Fruit fly (Drosophila melanogaster) whole organism, prepupa: Measurements from ENCODE around the gene CecB.

ENCODE experiments used
- Blimp-1 ChIP-seq: fragments of 200-800 bp; sonication (Bioruptor generic); optimal IDR thresholded peaks from 3 replicates; lab custom pipeline; 2017; ENCODE audit warnings: missing biosample characterization, missing genetic modification characterization, mild to moderate bottlenecking, moderate library complexity, missing genetic modification reagents
- CG10631 ChIP-seq: fragments of 200-800 bp; sonication (Bioruptor generic); optimal IDR thresholded peaks from 2 replicates; lab custom pipeline; 2016; ENCODE audit warnings: missing biosample characterization, missing genetic modification characterization
- CG11294 ChIP-seq: fragments of 200-800 bp; sonication (Bioruptor generic); IDR thresholded peaks from 2 replicates; pipeline ENCODE4 v1.3.6; 2022; ENCODE audit warnings: missing biosample characterization, missing genetic modification characterization
- CG11762 ChIP-seq: fragments of 200-800 bp; sonication (Bioruptor generic); optimal IDR thresholded peaks from 3 replicates; lab custom pipeline; 2016; ENCODE audit warnings: missing biosample characterization, missing genetic modification characterization; ENCODE audit not compliant: insufficient read depth
- CG11902 ChIP-seq: fragments of 200-800 bp; sonication (Bioruptor generic); optimal IDR thresholded peaks from 3 replicates; lab custom pipeline; 2016; ENCODE audit warnings: missing biosample characterization, missing genetic modification characterization
- CG15336 ChIP-seq: fragments of 200-800 bp; sonication (Bioruptor generic); IDR thresholded peaks from 2 replicates; pipeline ENCODE4 v1.3.6; 2022; ENCODE audit warnings: missing biosample characterization, missing genetic modification characterization
- CG1621 ChIP-seq: fragments of 200-800 bp; sonication (Bioruptor generic); optimal IDR thresholded peaks from 3 replicates; lab custom pipeline; 2018; ENCODE audit warnings: missing biosample characterization, mild to moderate bottlenecking, missing genetic modification characterization
- CG16779 ChIP-seq: fragments of 200-800 bp; sonication (Bioruptor generic); optimal IDR thresholded peaks from 3 replicates; lab custom pipeline; 2017; ENCODE audit warnings: missing biosample characterization, mild to moderate bottlenecking, missing genetic modification characterization
- CG3032 ChIP-seq: fragments of 200-800 bp; optimal IDR thresholded peaks from 2 replicates; lab custom pipeline; 2019; ENCODE audit warnings: missing biosample characterization, mild to moderate bottlenecking, missing genetic modification characterization, moderate library complexity
- CG31627 ChIP-seq: fragments of 200-800 bp; sonication (Bioruptor generic); optimal IDR thresholded peaks from 3 replicates; lab custom pipeline; 2016; ENCODE audit warnings: missing biosample characterization, missing genetic modification characterization
- CG32006 ChIP-seq: fragments of 200-800 bp; sonication (Bioruptor generic); optimal IDR thresholded peaks from 3 replicates; lab custom pipeline; 2017; ENCODE audit warnings: missing biosample characterization, mild to moderate bottlenecking, missing genetic modification characterization
- CG3919 ChIP-seq: fragments of 200-800 bp; sonication (Bioruptor generic); optimal IDR thresholded peaks from 3 replicates; lab custom pipeline; 2016; ENCODE audit warnings: missing biosample characterization, missing genetic modification characterization
- CG6163 ChIP-seq: fragments of 200-800 bp; sonication (Bioruptor generic); IDR thresholded peaks from 3 replicates; pipeline ENCODE4 v1.3.6; 2022; ENCODE audit warnings: missing biosample characterization, missing genetic modification characterization
- CG6276 ChIP-seq: fragments of 200-800 bp; sonication (Bioruptor generic); optimal IDR thresholded peaks from 2 replicates; lab custom pipeline; 2017; ENCODE audit warnings: missing biosample characterization, mild to moderate bottlenecking, missing genetic modification characterization
- CG6792 ChIP-seq: fragments of 200-800 bp; sonication (Bioruptor generic); optimal IDR thresholded peaks from 3 replicates; lab custom pipeline; 2016; ENCODE audit warnings: missing biosample characterization, missing genetic modification characterization
- CG6808 ChIP-seq: fragments of 200-800 bp; sonication (Bioruptor generic); optimal IDR thresholded peaks from 3 replicates; lab custom pipeline; 2017; ENCODE audit warnings: missing biosample characterization, missing genetic modification characterization, mild to moderate bottlenecking, moderate library complexity, missing genetic modification reagents
- CG6854 ChIP-seq: fragments of 200-800 bp; sonication (Bioruptor generic); optimal IDR thresholded peaks from 2 replicates; lab custom pipeline; 2017; ENCODE audit warnings: missing biosample characterization, mild to moderate bottlenecking, missing genetic modification characterization
- CG8319 ChIP-seq: fragments of 200-800 bp; sonication (Bioruptor generic); optimal IDR thresholded peaks from 3 replicates; lab custom pipeline; 2016; ENCODE audit warnings: missing biosample characterization, missing genetic modification characterization
- Eip75B ChIP-seq: fragments of 200-800 bp; sonication (Bioruptor generic); optimal IDR thresholded peaks from 3 replicates; lab custom pipeline; 2016; ENCODE audit warnings: missing biosample characterization, missing genetic modification characterization
- Eip78C ChIP-seq: fragments of 200-800 bp; sonication (Bioruptor generic); peaks from one replicate; lab custom pipeline; 2016; ENCODE audit warnings: missing biosample characterization, missing genetic modification characterization
- Eip93F ChIP-seq: fragments of 200-800 bp; sonication (Bioruptor generic); optimal IDR thresholded peaks from 2 replicates; lab custom pipeline; 2016; ENCODE audit warnings: missing biosample characterization, mild to moderate bottlenecking, missing genetic modification characterization
- Ets21C ChIP-seq: fragments of 200-800 bp; sonication (Bioruptor generic); optimal IDR thresholded peaks from 3 replicates; lab custom pipeline; 2016; ENCODE audit warnings: missing biosample characterization, missing genetic modification characterization
- Gug ChIP-seq: fragments of 200-800 bp; sonication (Bioruptor generic); IDR thresholded peaks from 2 replicates; pipeline ENCODE4 v1.3.6; 2022; ENCODE audit warnings: missing biosample characterization, missing genetic modification characterization
- Hr38 ChIP-seq: sonication (Bioruptor generic); optimal IDR thresholded peaks from 2 replicates; lab custom pipeline; 2016; ENCODE audit warnings: missing biosample characterization, missing genetic modification characterization
- Hr39 ChIP-seq: fragments of 200-800 bp; sonication (Bioruptor generic); optimal IDR thresholded peaks from 2 replicates; lab custom pipeline; 2016; ENCODE audit warnings: missing biosample characterization, missing genetic modification characterization
- Lpt ChIP-seq: fragments of 200-800 bp; sonication (Bioruptor generic); optimal IDR thresholded peaks from 3 replicates; lab custom pipeline; 2016; ENCODE audit warnings: missing biosample characterization, missing genetic modification characterization
- Met ChIP-seq: fragments of 200-800 bp; sonication (Bioruptor generic); optimal IDR thresholded peaks from 3 replicates; lab custom pipeline; 2016; ENCODE audit warnings: missing biosample characterization, missing genetic modification characterization
- Smox ChIP-seq: fragments of 200-800 bp; sonication (Bioruptor generic); optimal IDR thresholded peaks from 3 replicates; lab custom pipeline; 2016; ENCODE audit warnings: missing biosample characterization, missing genetic modification characterization
- Sox102F ChIP-seq: fragments of 200-800 bp; sonication (Bioruptor generic); optimal IDR thresholded peaks from 2 replicates; lab custom pipeline; 2016; ENCODE audit warnings: missing biosample characterization, mild to moderate bottlenecking, missing genetic modification characterization
- Sox15 ChIP-seq: fragments of 200-800 bp; sonication (Bioruptor generic); optimal IDR thresholded peaks from 3 replicates; lab custom pipeline; 2016; ENCODE audit warnings: missing biosample characterization, missing genetic modification characterization
- achi ChIP-seq: fragments of 200-800 bp; sonication (Bioruptor generic); optimal IDR thresholded peaks from 3 replicates; lab custom pipeline; 2016; ENCODE audit warnings: missing biosample characterization, missing genetic modification characterization
- acj6 ChIP-seq: fragments of 200-800 bp; sonication (Bioruptor generic); optimal IDR thresholded peaks from 3 replicates; lab custom pipeline; 2016; ENCODE audit warnings: missing biosample characterization, missing genetic modification characterization
- dac ChIP-seq: fragments of 200-800 bp; sonication (Bioruptor generic); optimal IDR thresholded peaks from 2 replicates; lab custom pipeline; 2017; ENCODE audit warnings: missing biosample characterization, mild to moderate bottlenecking, missing genetic modification characterization
- dsx ChIP-seq: fragments of 200-800 bp; optimal IDR thresholded peaks from 3 replicates; lab custom pipeline; 2019; ENCODE audit warnings: missing biosample characterization, mild to moderate bottlenecking, missing genetic modification characterization, moderate library complexity; ENCODE audit not compliant: poor library complexity, severe bottlenecking
- esn ChIP-seq: fragments of 200-800 bp; sonication (Bioruptor generic); optimal IDR thresholded peaks from 2 replicates; lab custom pipeline; 2016; ENCODE audit warnings: missing biosample characterization, mild to moderate bottlenecking, missing genetic modification characterization, moderate library complexity
- fd59A ChIP-seq: fragments of 200-800 bp; sonication (Bioruptor generic); optimal IDR thresholded peaks from 2 replicates; lab custom pipeline; 2017; ENCODE audit warnings: missing biosample characterization, mild to moderate bottlenecking, missing genetic modification characterization, missing genetic modification reagents
- fd85E ChIP-seq: fragments of 200-800 bp; sonication (Bioruptor generic); optimal IDR thresholded peaks from 3 replicates; lab custom pipeline; 2016; ENCODE audit warnings: missing biosample characterization, missing genetic modification characterization
- fkh ChIP-seq: fragments of 200-800 bp; sonication (Bioruptor generic); optimal IDR thresholded peaks from 3 replicates; lab custom pipeline; 2017; ENCODE audit warnings: missing biosample characterization, mild to moderate bottlenecking, missing genetic modification characterization, moderate library complexity
- lz ChIP-seq: fragments of 200-800 bp; sonication (Bioruptor generic); optimal IDR thresholded peaks from 3 replicates; lab custom pipeline; 2016; ENCODE audit warnings: missing biosample characterization, missing genetic modification characterization
- net ChIP-seq: fragments of 200-800 bp; sonication (Bioruptor generic); optimal IDR thresholded peaks from 3 replicates; lab custom pipeline; 2016; ENCODE audit warnings: missing biosample characterization, missing genetic modification characterization
- pdm3 ChIP-seq: fragments of 200-800 bp; sonication (Bioruptor generic); optimal IDR thresholded peaks from 3 replicates; lab custom pipeline; 2016; ENCODE audit warnings: missing biosample characterization, missing genetic modification characterization
- salr ChIP-seq, 2 experiments: fragments of 200-800 bp; sonication (Bioruptor generic); optimal IDR thresholded peaks; 3 replicates each; lab custom pipeline; 2016 to 2018; ENCODE audit warnings: missing biosample characterization in 2 of 2, missing genetic modification characterization in 2 of 2, mild to moderate bottlenecking in 1 of 2
- ss ChIP-seq, 2 experiments: fragments of 200-800 bp; sonication (Bioruptor generic); optimal IDR thresholded peaks; 2 replicates in 1 of 2; 3 replicates in 1 of 2; lab custom pipeline; 2017 to 2018; ENCODE audit warnings: mild to moderate bottlenecking in 2 of 2, missing biosample characterization in 2 of 2, missing genetic modification characterization in 2 of 2, moderate library complexity in 1 of 2
- svp ChIP-seq: fragments of 200-800 bp; sonication (Bioruptor generic); peaks from one replicate; lab custom pipeline; 2016; ENCODE audit warnings: missing biosample characterization, missing genetic modification characterization

CecB gene

dm6 chr3R:30195606-30196049 lies 18.0 kb downstream of the CecB start (continued):
- TF ChIP-seq achi (GFP tag; lab: Kevin White, UChicago) (peak; percentile 6), CG6276 (GFP tag; lab: Kevin White, UChicago) (no peak), Sox102F (GFP tag; lab: Kevin White, UChicago) (no peak), CG3032 (tag; lab: Kevin White, UChicago) (peak; percentile 26), CG11902 (GFP tag; lab: Kevin White, UChicago) (no peak), CG1621 (tag; lab: Kevin White, UChicago) (no peak), Eip75B (GFP tag; lab: Kevin White, UChicago) (no peak), Sox15 (no peak), CG3919 (GFP tag; lab: Kevin White, UChicago) (peak; percentile 12), Lpt (GFP tag; lab: Kevin White, UChicago) (no peak), Hr39 (GFP tag; lab: Kevin White, UChicago) (peak; percentile 26), fd85E (GFP tag; lab: Kevin White, UChicago) (no peak), pdm3 (GFP tag; lab: Kevin White, UChicago) (peak; percentile 40), svp (GFP tag; lab: Kevin White, UChicago) (peak; percentile 83), Gug (GFP tag; lab: Robert Waterston, UW) (0 out of 2 replicates have a peak, but pooled peaks have one; percentile 30), Blimp-1 (no peak), CG6808 (no peak), acj6 (GFP tag; lab: Kevin White, UChicago) (peak; percentile 5), Ets21C (GFP tag; lab: Kevin White, UChicago) (no peak), Eip93F (no peak), Smox (GFP tag; lab: Kevin White, UChicago) (no peak), salr (GFP tag; optimal IDR thresholded peaks at IDR 0.05; lab: Kevin White, UChicago) (no peak)

dm6 chr3R:30193826-30194225 lies 19.8 kb downstream of the CecB start:
- TF ChIP-seq fkh (GFP tag; lab: Kevin White, UChicago) (peak; percentile 44), acj6 (GFP tag; lab: Kevin White, UChicago) (no peak)
- TF ChIP-seq, all 60 proteins: peak for 1

DNA sequence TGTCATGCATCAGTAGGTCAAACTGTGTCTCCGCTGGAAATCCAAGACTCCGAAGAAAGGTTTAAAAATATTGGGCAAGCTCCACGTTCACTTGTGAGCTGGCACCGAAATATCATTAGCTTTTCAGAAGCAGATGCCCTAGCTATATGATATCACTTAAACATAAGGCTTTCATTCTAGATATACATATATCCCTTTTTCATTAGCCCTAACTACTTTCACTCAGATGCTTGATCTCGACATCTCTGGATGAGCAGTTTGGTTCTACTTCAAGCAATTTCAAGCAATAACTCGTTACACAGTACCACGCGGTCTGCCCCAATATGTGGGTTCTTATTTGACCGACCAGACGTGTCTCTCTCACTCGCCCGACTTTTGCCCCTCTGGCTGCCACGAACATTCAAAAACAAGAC lies 22.1 kb downstream of the CecB start:
- peak; percentile 26 for TF ChIP-seq CG11762 (GFP tag; lab: Kevin White, UChicago)
- TF ChIP-seq dsx (GFP tag; lab: Kevin White, UChicago) = no peak
- peak; percentile 26 for TF ChIP-seq CG6276 (GFP tag; lab: Kevin White, UChicago)
- TF ChIP-seq fd85E (GFP tag; lab: Kevin White, UChicago) = no peak
- TF ChIP-seq CG6854 (GFP tag; lab: Kevin White, UChicago) = no peak
- peak; percentile 71 for TF ChIP-seq net (GFP tag; lab: Kevin White, UChicago)
- peak; percentile 71 for TF ChIP-seq acj6 (GFP tag; lab: Kevin White, UChicago)
- peak; percentile 44 for TF ChIP-seq fd59A (GFP tag; lab: Kevin White, UChicago)
- TF ChIP-seq CG6163 = 0 out of 3 replicates have a peak, but pooled peaks have one; percentile 11
- TF ChIP-seq Met (GFP tag; lab: Kevin White, UChicago) = peak; percentile 69
- peak; percentile 84 for TF ChIP-seq CG31627 (GFP tag; lab: Kevin White, UChicago)
- no peak for TF ChIP-seq Hr38 (GFP tag; lab: Kevin White, UChicago)
- no peak for TF ChIP-seq Blimp-1
- TF ChIP-seq CG3032 (tag; lab: Kevin White, UChicago) = peak; percentile 12
- no peak for TF ChIP-seq fkh (GFP tag; lab: Kevin White, UChicago)
- TF ChIP-seq esn (GFP tag; lab: Kevin White, UChicago) = peak; percentile 85
- peak; percentile 78 for TF ChIP-seq lz (GFP tag; lab: Kevin White, UChicago)
- peak; percentile 81 for TF ChIP-seq Hr39 (GFP tag; lab: Kevin White, UChicago)
- peak; percentile 43 for TF ChIP-seq CG10631 (GFP tag; lab: Kevin White, UChicago)
- TF ChIP-seq svp (GFP tag; lab: Kevin White, UChicago) = peak; percentile 95
- peak; percentile 94 for TF ChIP-seq Eip78C (GFP tag; lab: Kevin White, UChicago)
- TF ChIP-seq Sox102F (GFP tag; lab: Kevin White, UChicago) = peak; percentile 73
- peak in 1 of 2 experiments; percentile 52 for TF ChIP-seq salr (GFP tag; optimal IDR thresholded peaks at IDR 0.05; lab: Kevin White, UChicago)
- peak; percentile 55 for TF ChIP-seq CG8319 (GFP tag; lab: Kevin White, UChicago)
- TF ChIP-seq Eip93F = no peak
- peak; percentile 74 for TF ChIP-seq Eip75B (GFP tag; lab: Kevin White, UChicago)
- TF ChIP-seq CG6792 (GFP tag; lab: Kevin White, UChicago) = peak; percentile 66
- peak; percentile 74 for TF ChIP-seq Sox15
- TF ChIP-seq CG3919 (GFP tag; lab: Kevin White, UChicago) = peak; percentile 62
- TF ChIP-seq CG32006 (GFP tag; lab: Kevin White, UChicago) = peak; percentile 76
- TF ChIP-seq CG15336 (GFP tag; lab: Robert Waterston, UW) = no peak
- TF ChIP-seq CG11294 (GFP tag; lab: Robert Waterston, UW) = no peak
- TF ChIP-seq ss (GFP tag; optimal IDR thresholded peaks at IDR 0.05; lab: Kevin White, UChicago) = peak; percentile 58 to 59
- TF ChIP-seq CG16779 (tag; lab: Kevin White, UChicago) = peak; percentile 1
- no peak for TF ChIP-seq dac (GFP tag; lab: Kevin White, UChicago)
- peak; percentile 15 for TF ChIP-seq CG6808
- peak; percentile 72 for TF ChIP-seq Smox (GFP tag; lab: Kevin White, UChicago)
